Worm (Caenorhabditis elegans) whole organism, L4 larva: ENCODE measurements around the gene Y55F3AM.13.

Source experiments
- F10B5.3 ChIP-seq: sonication (generic microtip); optimal IDR thresholded peaks from 2 replicates; lab custom pipeline; 2016; ENCODE audit warnings: mild to moderate bottlenecking, missing genetic modification characterization, missing compliant biosample characterization
- F37D6.2 ChIP-seq: sonication (generic microtip); optimal IDR thresholded peaks from 2 replicates; lab custom pipeline; 2016; ENCODE audit warnings: mild to moderate bottlenecking, missing genetic modification characterization, missing compliant biosample characterization
- Y48G9A.11 ChIP-seq: fragments of 200-800 bp; sonication (Bioruptor generic); IDR thresholded peaks from 2 replicates; pipeline ENCODE4 v1.3.6; 2022; ENCODE audit warnings: missing genetic modification reagents, missing genetic modification characterization, missing compliant biosample characterization
- Y75B8A.6 ChIP-seq: fragments of 200-800 bp; sonication (Bioruptor generic); IDR thresholded peaks from 2 replicates; pipeline ENCODE4 v1.3.6; 2022; ENCODE audit warnings: missing genetic modification reagents, missing genetic modification characterization, missing compliant biosample characterization
- ZK337.2 ChIP-seq: fragments of 200-800 bp; sonication (Bioruptor generic); IDR thresholded peaks from 2 replicates; pipeline ENCODE4 v1.3.6; 2022; ENCODE audit warnings: missing genetic modification reagents, missing genetic modification characterization, missing compliant biosample characterization
- aly-2 ChIP-seq: sonication (generic microtip); optimal IDR thresholded peaks from 2 replicates; lab custom pipeline; 2018; ENCODE audit warnings: missing biosample characterization, missing genetic modification characterization
- ama-1 ChIP-seq: fragments of 150-350 bp; optimal IDR thresholded peaks from 2 replicates; lab custom pipeline; 2014; ENCODE audit warnings: inconsistent platforms, mixed read lengths
- arid-1 ChIP-seq: fragments of 200-800 bp; sonication (Bioruptor generic); conservative IDR thresholded peaks from 2 replicates; pipeline ENCODE4 v1.3.6; 2022; ENCODE audit warnings: missing genetic modification reagents, missing genetic modification characterization, missing compliant biosample characterization
- attf-4 ChIP-seq: sonication (generic microtip); optimal IDR thresholded peaks from 3 replicates; lab custom pipeline; 2017; ENCODE audit warnings: missing biosample characterization, missing genetic modification characterization
- ceh-20 ChIP-seq: fragments of 200-800 bp; sonication (Bioruptor generic); IDR thresholded peaks from 2 replicates; pipeline ENCODE4 v1.3.6; 2022; ENCODE audit warnings: missing genetic modification reagents, missing genetic modification characterization, missing compliant biosample characterization
- ceh-28 ChIP-seq: fragments of 150-350 bp; optimal IDR thresholded peaks from 2 replicates; lab custom pipeline; 2014; ENCODE audit warnings: missing biosample characterization, missing genetic modification reagents, missing genetic modification characterization
- daf-16 ChIP-seq, 3 experiments: sonication (generic microtip); optimal IDR thresholded peaks; 2 replicates each; lab custom pipeline; 2016 to 2017; ENCODE audit warnings: missing genetic modification characterization in 3 of 3, missing genetic modification reagents in 3 of 3, mild to moderate bottlenecking in 2 of 3, missing compliant biosample characterization in 2 of 3, missing biosample characterization in 1 of 3, moderate library complexity in 1 of 3
- dmd-8 ChIP-seq: fragments of 200-800 bp; sonication (Bioruptor generic); IDR thresholded peaks from 2 replicates; pipeline ENCODE4 v1.3.6; 2022; ENCODE audit warnings: missing genetic modification characterization, missing compliant biosample characterization
- dpl-1 ChIP-seq: fragments of 150-350 bp; optimal IDR thresholded peaks from 2 replicates; lab custom pipeline; 2014; ENCODE audit warnings: missing biosample characterization, missing genetic modification reagents, missing genetic modification characterization
- egl-43 ChIP-seq: fragments of 200-800 bp; sonication (Bioruptor generic); IDR thresholded peaks from 2 replicates; pipeline ENCODE4 v1.3.6; 2022; ENCODE audit warnings: missing genetic modification reagents, missing genetic modification characterization, missing compliant biosample characterization
- fkh-10 ChIP-seq: fragments of 150-350 bp; optimal IDR thresholded peaks from 2 replicates; lab custom pipeline; 2014; ENCODE audit warnings: missing biosample characterization, missing genetic modification reagents, missing genetic modification characterization
- gei-8 ChIP-seq: fragments of 200-800 bp; sonication (Bioruptor generic); optimal IDR thresholded peaks from 2 replicates; lab custom pipeline; 2018; ENCODE audit warnings: mild to moderate bottlenecking, missing genetic modification characterization, missing compliant biosample characterization
- hif-1 ChIP-seq, 2 experiments: sonication (generic microtip); optimal IDR thresholded peaks; 2 replicates each; lab custom pipeline; 2016 to 2017; ENCODE audit warnings: missing compliant biosample characterization in 2 of 2, missing genetic modification characterization in 2 of 2, missing genetic modification reagents in 2 of 2, missing genotype in 2 of 2, mild to moderate bottlenecking in 1 of 2
- jun-1 ChIP-seq: fragments of 150-350 bp; optimal IDR thresholded peaks from 2 replicates; lab custom pipeline; 2014; ENCODE audit warnings: missing biosample characterization, missing genetic modification reagents, missing genetic modification characterization
- lin-15B ChIP-seq: fragments of 150-350 bp; sonication (generic microtip); optimal IDR thresholded peaks from 3 replicates; lab custom pipeline; 2014; ENCODE audit warnings: missing biosample characterization, missing genetic modification characterization
- lin-38 ChIP-seq: fragments of 200-800 bp; sonication (Bioruptor generic); IDR thresholded peaks from 2 replicates; pipeline ENCODE4 v1.3.6; 2022; ENCODE audit warnings: missing genetic modification reagents, missing genetic modification characterization, missing compliant biosample characterization
- lir-3 ChIP-seq: sonication (generic microtip); optimal IDR thresholded peaks from 2 replicates; lab custom pipeline; 2016; ENCODE audit warnings: mild to moderate bottlenecking, missing genetic modification characterization, missing compliant biosample characterization
- lsy-2 ChIP-seq, 2 experiments: fragments of 150-350 bp in 1 of 2; sonication (generic microtip) in 1 of 2; optimal IDR thresholded peaks; 2 replicates each; lab custom pipeline; 2014 to 2017; ENCODE audit warnings: missing biosample characterization in 2 of 2, missing genetic modification characterization in 2 of 2
- mdt-29 ChIP-seq: fragments of 200-800 bp; sonication (Bioruptor generic); IDR thresholded peaks from 2 replicates; pipeline ENCODE4 v1.3.6; 2022; ENCODE audit warnings: missing genetic modification reagents, missing genetic modification characterization, missing compliant biosample characterization
- mes-2 ChIP-seq: sonication (generic microtip); optimal IDR thresholded peaks from 2 replicates; lab custom pipeline; 2016; ENCODE audit warnings: missing genotype, mild to moderate bottlenecking, missing genetic modification characterization, missing compliant biosample characterization; ENCODE audit not compliant: poor library complexity, severe bottlenecking
- nhr-11 ChIP-seq: fragments of 150-350 bp; optimal IDR thresholded peaks from 2 replicates; lab custom pipeline; 2014; ENCODE audit warnings: missing biosample characterization, missing genetic modification characterization
- nhr-237 ChIP-seq: sonication (generic microtip); optimal IDR thresholded peaks from 2 replicates; lab custom pipeline; 2017; ENCODE audit warnings: missing biosample characterization, missing genetic modification characterization
- nhr-28 ChIP-seq: fragments of 150-350 bp; optimal IDR thresholded peaks from 2 replicates; lab custom pipeline; 2014; ENCODE audit warnings: missing biosample characterization, missing genetic modification characterization
- nhr-6 ChIP-seq: fragments of 150-350 bp; optimal IDR thresholded peaks from 2 replicates; lab custom pipeline; 2014; ENCODE audit warnings: missing biosample characterization, missing genetic modification characterization
- nhr-76 ChIP-seq: fragments of 150-350 bp; optimal IDR thresholded peaks from 2 replicates; lab custom pipeline; 2014; ENCODE audit warnings: missing biosample characterization, missing genetic modification characterization
- sdz-12 ChIP-seq: fragments of 200-800 bp; sonication (Bioruptor generic); optimal IDR thresholded peaks from 2 replicates; lab custom pipeline; 2018; ENCODE audit warnings: mild to moderate bottlenecking, missing genetic modification characterization, missing compliant biosample characterization
- set-16 ChIP-seq: fragments of 200-800 bp; sonication (Bioruptor generic); IDR thresholded peaks from 2 replicates; pipeline ENCODE4 v1.3.6; 2022; ENCODE audit warnings: missing genetic modification reagents, missing genetic modification characterization, missing compliant biosample characterization
- spr-1 ChIP-seq: sonication (generic microtip); optimal IDR thresholded peaks from 2 replicates; lab custom pipeline; 2016; ENCODE audit warnings: mild to moderate bottlenecking, missing genetic modification characterization, missing compliant biosample characterization
- tag-97 ChIP-seq: fragments of 200-800 bp; sonication (Bioruptor generic); IDR thresholded peaks from 2 replicates; pipeline ENCODE4 v1.3.6; 2022; ENCODE audit warnings: missing genetic modification characterization, missing compliant biosample characterization
- unc-62 ChIP-seq, 3 experiments: fragments of 150-350 bp in 1 of 3; sonication (generic microtip); optimal IDR thresholded peaks in 2 of 3; peaks in 1 of 3; 1 replicate in 1 of 3; 2 replicates in 2 of 3; lab custom pipeline; 2014 to 2017; ENCODE audit warnings: missing biosample characterization in 3 of 3, missing genetic modification characterization in 3 of 3, missing genetic modification reagents in 3 of 3, missing genotype in 1 of 3
- zfp-3 ChIP-seq: fragments of 200-800 bp; sonication (Bioruptor generic); conservative IDR thresholded peaks from 2 replicates; pipeline ENCODE4 v1.3.6; 2022; ENCODE audit warnings: missing genetic modification reagents, missing genetic modification characterization, missing compliant biosample characterization
- zip-11 ChIP-seq: fragments of 200-800 bp; sonication (Bioruptor generic); IDR thresholded peaks from 2 replicates; pipeline ENCODE4 v1.3.6; 2022; ENCODE audit warnings: missing genetic modification characterization, missing compliant biosample characterization

Y55F3AM.13 gene

ce11 chrIV:1054736-1055135 is 1.4 kb downstream of the Y55F3AM.13 start, which contains the start of gene dcap-1 (continued):
- no peak for TF ChIP-seq zfp-3 (GFP tag; lab: Robert Waterston, UW)
- no peak for TF ChIP-seq ZK337.2 (GFP tag; lab: Robert Waterston, UW)
- no peak for TF ChIP-seq ceh-20
- TF ChIP-seq egl-43 (GFP tag; lab: Robert Waterston, UW) = no peak
- no peak for TF ChIP-seq dmd-8 (GFP tag; lab: Robert Waterston, UW)
- TF ChIP-seq spr-1 (tag; lab: Kevin White, UChicago) = no peak
- TF ChIP-seq lin-38 (GFP tag; lab: Robert Waterston, UW) = peak; percentile 27; the same call in 1 of the 2 replicates
- TF ChIP-seq fkh-10 (GFP tag; lab: Kevin White, UChicago) = no peak
- no peak for TF ChIP-seq jun-1 (tag; lab: Kevin White, UChicago)
- no peak for TF ChIP-seq sdz-12 (GFP tag; lab: Kevin White, UChicago)
- TF ChIP-seq nhr-237 (tag; lab: Kevin White, UChicago) = no peak
- TF ChIP-seq Y75B8A.6 = no peak
- TF ChIP-seq lir-3 = no peak
- no peak for TF ChIP-seq nhr-76 (tag; lab: Kevin White, UChicago)
- no peak for TF ChIP-seq ama-1 (lab: Kevin White, UChicago)
- no peak for TF ChIP-seq gei-8 (GFP tag; lab: Kevin White, UChicago)
- peak; percentile 99 for TF ChIP-seq Y48G9A.11 (GFP tag; lab: Robert Waterston, UW)
- TF ChIP-seq daf-16 (GFP tag; optimal IDR thresholded peaks at IDR 0.05; lab: Kevin White, UChicago) = no peak
- TF ChIP-seq daf-16 (tag; optimal IDR thresholded peaks at IDR 0.05; lab: Kevin White, UChicago) = peak; percentile 23
- TF ChIP-seq F37D6.2 (tag; lab: Kevin White, UChicago) = no peak
- no peak for TF ChIP-seq arid-1 (GFP tag; lab: Robert Waterston, UW)
- TF ChIP-seq dpl-1 (GFP tag; lab: Kevin White, UChicago) = peak; percentile 30
- TF ChIP-seq unc-62 (GFP tag; optimal IDR thresholded peaks at IDR 0.05 in 1 of 2; lab: Kevin White, UChicago) = no peak
- no peak for TF ChIP-seq unc-62 (tag; optimal IDR thresholded peaks at IDR 0.05; lab: Kevin White, UChicago)
- TF ChIP-seq mes-2 (tag; lab: Kevin White, UChicago) = peak; percentile 42
- no peak for TF ChIP-seq nhr-11
- TF ChIP-seq ceh-28 (tag; lab: Kevin White, UChicago) = no peak
- TF ChIP-seq nhr-6 (tag; lab: Kevin White, UChicago) = no peak

- TF ChIP-seq set-16 (GFP tag; lab: Robert Waterston, UW) = peak; percentile 93
- TF ChIP-seq jun-1 (tag; lab: Kevin White, UChicago) = no peak
Observed at ce11 chrIV:1053989-1054388, 2.1 kb downstream of the Y55F3AM.13 start.

DNA sequence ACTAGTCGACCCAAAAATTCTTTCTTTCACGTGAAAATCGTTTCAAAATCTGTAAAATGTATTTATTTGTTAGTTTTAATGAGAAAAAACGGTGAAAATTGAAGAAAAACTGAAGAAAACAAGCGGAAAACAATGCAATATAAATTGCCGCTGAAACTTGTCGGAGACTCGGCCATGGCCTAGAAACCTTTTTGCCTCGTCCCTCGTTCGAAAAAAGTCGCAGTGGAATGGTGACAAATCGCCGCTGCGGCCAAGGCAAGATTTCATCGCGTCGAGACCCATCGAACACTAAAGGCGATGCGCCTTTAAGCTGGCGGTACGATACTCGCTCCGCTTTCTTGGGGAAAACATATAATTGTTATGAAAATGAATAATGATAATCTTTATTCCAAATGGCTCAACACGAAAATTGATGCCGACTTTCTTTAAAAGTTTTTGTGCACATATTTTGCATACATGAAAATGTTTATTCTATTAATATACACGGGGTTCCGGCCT is 4.4 kb downstream of the Y55F3AM.13 start, which contains the start of gene Y55F3AM.21:
Gene Y55F3AM.21 (minus strand): TSS at position 51 of the 498 bp plus-strand sequence.
- TF ChIP-seq Y48G9A.11 (GFP tag; lab: Robert Waterston, UW) = peak; percentile 72; the same call in 1 of the 2 replicates

- TF ChIP-seq aly-2 (tag; lab: Kevin White, UChicago) (no peak), zip-11 (GFP tag; lab: Robert Waterston, UW) (no peak), attf-4 (tag; lab: Kevin White, UChicago) (no peak), tag-97 (GFP tag; lab: Robert Waterston, UW) (no peak), arid-1 (GFP tag; lab: Robert Waterston, UW) (no peak), unc-62 (GFP tag; optimal IDR thresholded peaks at IDR 0.05 in 1 of 2; lab: Kevin White, UChicago) (peak in 1 of 2 experiments; percentile 82), unc-62 (tag; optimal IDR thresholded peaks at IDR 0.05; lab: Kevin White, UChicago) (no peak), lin-15B (tag; lab: Kevin White, UChicago) (no peak), mdt-29 (GFP tag; lab: Robert Waterston, UW) (no peak), ceh-28 (tag; lab: Kevin White, UChicago) (peak; percentile 69), nhr-237 (tag; lab: Kevin White, UChicago) (no peak), egl-43 (GFP tag; lab: Robert Waterston, UW) (no peak), nhr-28 (tag; lab: Kevin White, UChicago) (no peak), F10B5.3 (tag; lab: Kevin White, UChicago) (no peak), nhr-6 (tag; lab: Kevin White, UChicago) (no peak), lsy-2 (tag; optimal IDR thresholded peaks at IDR 0.05; lab: Kevin White, UChicago) (no peak), dmd-8 (GFP tag; lab: Robert Waterston, UW) (no peak), hif-1 (tag; optimal IDR thresholded peaks at IDR 0.05; lab: Kevin White, UChicago) (no peak)
Observed at ce11 chrIV:1046996-1047395, 9.1 kb downstream of the Y55F3AM.13 start.
